Fruit fly (Drosophila melanogaster) whole organism, prepupa: ENCODE measurements around the gene CG44006.

Experiments used
- CG9139 ChIP-seq: fragments of 200-800 bp; sonication (Bioruptor generic); optimal IDR thresholded peaks from 3 replicates; lab custom pipeline; 2017; ENCODE audit warnings: missing biosample characterization, mild to moderate bottlenecking, missing genetic modification characterization
- Hr39 ChIP-seq: fragments of 200-800 bp; sonication (Bioruptor generic); optimal IDR thresholded peaks from 2 replicates; lab custom pipeline; 2016; ENCODE audit warnings: missing biosample characterization, missing genetic modification characterization
- Sox102F ChIP-seq: fragments of 200-800 bp; sonication (Bioruptor generic); optimal IDR thresholded peaks from 2 replicates; lab custom pipeline; 2016; ENCODE audit warnings: missing biosample characterization, mild to moderate bottlenecking, missing genetic modification characterization

dm6 chr3L:18022479-18022950 is 47.4 kb downstream of the CG44006 start:
- TF ChIP-seq Sox102F (GFP tag; lab: Kevin White, UChicago) (no peak), CG9139 (GFP tag; lab: Kevin White, UChicago) (no peak), Hr39 (GFP tag; lab: Kevin White, UChicago) (no peak)
